Fruit fly (Drosophila melanogaster): ENCODE measurements around the gene PpD3.

The PpD3 gene

DNA sequence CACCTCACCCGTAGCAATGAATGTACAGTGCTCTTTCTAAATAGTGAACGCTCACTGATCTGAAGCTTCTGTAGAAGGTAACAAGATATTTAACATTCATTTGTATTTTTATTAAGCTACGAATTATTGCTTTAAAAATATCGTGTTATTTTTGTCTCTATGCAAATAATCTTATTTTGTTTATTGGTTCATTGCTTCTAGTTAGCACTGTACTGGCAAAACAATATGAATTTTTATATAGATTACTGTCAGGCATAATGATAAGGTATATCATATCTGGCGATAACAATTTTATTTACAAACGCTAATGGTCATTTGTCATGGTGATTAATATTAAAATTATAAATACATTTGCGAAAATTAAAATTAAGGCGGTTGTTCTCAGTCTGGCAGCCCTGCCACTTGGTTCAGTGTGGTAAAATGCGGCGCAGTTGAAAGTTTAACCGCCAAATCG lies 23.9 kb downstream of the PpD3 start, which contains the start of gene CG9471 (continued):
- TF ChIP-seq Hr3 (GFP tag; optimal IDR thresholded peaks at IDR 0.05) (peak; percentile 91), Doc3 (GFP tag; IDR thresholded peaks at IDR 0.05; ENCODE audit: partially characterized antibody) (no peak), CG2889 (GFP tag; IDR thresholded peaks at IDR 0.05) (peak; percentile 89), CG10543 (GFP tag; optimal IDR thresholded peaks at IDR 0.05) (peak; percentile 94), HLH3B (GFP tag; IDR thresholded peaks at IDR 0.05) (peak; percentile 94), ap (GFP tag; IDR thresholded peaks at IDR 0.05) (peak; percentile 90), jing (GFP tag; optimal IDR thresholded peaks at IDR 0.05) (no peak), cad (GFP tag; optimal IDR thresholded peaks at IDR 0.05) (no peak), CG11560 (tag; IDR thresholded peaks at IDR 0.05) (peak; percentile 66; the same call in 2 of the 3 replicates), CG4707 (GFP tag; optimal IDR thresholded peaks at IDR 0.05) (peak; percentile 73), NFAT (GFP tag; IDR thresholded peaks at IDR 0.05) (peak; percentile 72), CG6854 (GFP tag; optimal IDR thresholded peaks at IDR 0.05) (peak; percentile 85), C15 (GFP tag; IDR thresholded peaks at IDR 0.05) (peak; percentile 71; the same call in 1 of the 3 replicates), Chrac-16 (GFP tag; optimal IDR thresholded peaks at IDR 0.05) (peak; percentile 92), Opbp (GFP tag; IDR thresholded peaks at IDR 0.05; ENCODE audit: partially characterized antibody) (no peak), Sox102F (GFP tag; optimal IDR thresholded peaks at IDR 0.05) (peak; percentile 93), CG3407 (GFP tag; optimal IDR thresholded peaks at IDR 0.05) (peak; percentile 75), danr (GFP tag; IDR thresholded peaks at IDR 0.05) (peak; percentile 74), onecut (GFP tag; IDR thresholded peaks at IDR 0.05) (peak; percentile 80), lbe (GFP tag; optimal IDR thresholded peaks at IDR 0.05) (peak; percentile 96), Sin3A (optimal IDR thresholded peaks at IDR 0.05) (no peak), CG9609 (GFP tag; optimal IDR thresholded peaks at IDR 0.05) (peak; percentile 84), CG8478 (optimal IDR thresholded peaks at IDR 0.05) (no peak), D19B (GFP tag; optimal IDR thresholded peaks at IDR 0.05) (peak; percentile 78), CG2678 (tag; optimal IDR thresholded peaks at IDR 0.05) (peak; percentile 95), yki (optimal IDR thresholded peaks at IDR 0.05) (no peak), usp (GFP tag; optimal IDR thresholded peaks at IDR 0.05) (no peak), MBD-R2 (GFP tag; IDR thresholded peaks at IDR 0.05) (peak; percentile 79), YL-1 (GFP tag; optimal IDR thresholded peaks at IDR 0.05) (peak; percentile 63), Bgb (GFP tag; IDR thresholded peaks at IDR 0.05; ENCODE audit: partially characterized antibody) (peak; percentile 15; the same call in 1 of the 2 replicates), CG15601 (tag; optimal IDR thresholded peaks at IDR 0.05) (peak; percentile 87), ssp (GFP tag; IDR thresholded peaks at IDR 0.05) (peak; percentile 77), CG13894 (tag; optimal IDR thresholded peaks at IDR 0.05) (peak; percentile 87), CG17186 (GFP tag; optimal IDR thresholded peaks at IDR 0.05) (peak; percentile 16), fd96Cb (tag; optimal IDR thresholded peaks at IDR 0.05) (peak; percentile 92), CG32772 (GFP tag; IDR thresholded peaks at IDR 0.05) (peak; percentile 91), CG6683 (GFP tag; optimal IDR thresholded peaks at IDR 0.05) (peak; percentile 85), Fer3 (tag; optimal IDR thresholded peaks at IDR 0.05) (peak; percentile 94), ATbp (GFP tag; optimal IDR thresholded peaks at IDR 0.05) (peak; percentile 88), Dip3 (GFP tag; optimal IDR thresholded peaks at IDR 0.05) (peak; percentile 94), CG17385 (GFP tag; optimal IDR thresholded peaks at IDR 0.05) (peak; percentile 91), CG13123 (GFP tag; optimal IDR thresholded peaks at IDR 0.05) (peak; percentile 83), CG6654 (GFP tag; optimal IDR thresholded peaks at IDR 0.05) (peak; percentile 78), BEAF-32 (GFP tag; optimal IDR thresholded peaks at IDR 0.05) (peak; percentile 37), CG32532 (GFP tag; IDR thresholded peaks at IDR 0.05) (peak; percentile 94), tll (GFP tag; optimal IDR thresholded peaks at IDR 0.05) (no peak), chn (GFP tag; optimal IDR thresholded peaks at IDR 0.05) (peak; percentile 90), zfh2 (GFP tag; optimal IDR thresholded peaks at IDR 0.05) (peak; percentile 85), CG18011 (GFP tag; optimal IDR thresholded peaks at IDR 0.05) (peak; percentile 72), ken (GFP tag; IDR thresholded peaks at IDR 0.05) (peak; percentile 77), CG4424 (GFP tag; optimal IDR thresholded peaks at IDR 0.05) (peak; percentile 91)

Measured in whole organism, embryonic.